Fruit fly (Drosophila melanogaster): ENCODE measurements around the gene MED30.

The MED30 gene

dm6 chr3L:611639-612611 lies 42.0 kb downstream of the MED30 start (continued):
- peak; percentile 78 for TF ChIP-seq Hmr (GFP tag; optimal IDR thresholded peaks at IDR 0.05)
- peak; percentile 39 for TF ChIP-seq CG16863 (GFP tag; optimal IDR thresholded peaks at IDR 0.05)
- TF ChIP-seq pfk (GFP tag; optimal IDR thresholded peaks at IDR 0.05) = peak; percentile 24
- TF ChIP-seq Usf (GFP tag; optimal IDR thresholded peaks at IDR 0.05) = peak; percentile 53
- TF ChIP-seq pros (GFP tag; optimal IDR thresholded peaks at IDR 0.05) = no peak
- peak; percentile 79 for TF ChIP-seq CG32772 (GFP tag; IDR thresholded peaks at IDR 0.05)
- TF ChIP-seq CG4617 (GFP tag; optimal IDR thresholded peaks at IDR 0.05; ENCODE audit: borderline replicate concordance) = peak; percentile 32
- no peak for TF ChIP-seq Tbp (GFP tag; optimal IDR thresholded peaks at IDR 0.05)
- peak; percentile 71 for TF ChIP-seq Oli (tag; optimal IDR thresholded peaks at IDR 0.05)
- TF ChIP-seq CG4730 (GFP tag; IDR thresholded peaks at IDR 0.05) = peak; percentile 61
- no peak for TF ChIP-seq jigr1 (GFP tag; IDR thresholded peaks at IDR 0.05)
- TF ChIP-seq gsb (GFP tag; IDR thresholded peaks at IDR 0.05) = peak; percentile 76
- TF ChIP-seq Nf-YC (tag; optimal IDR thresholded peaks at IDR 0.05) = peak; percentile 70
- no peak for TF ChIP-seq hth (optimal IDR thresholded peaks at IDR 0.05)
- TF ChIP-seq grn (GFP tag; optimal IDR thresholded peaks at IDR 0.05) = no peak
- peak; percentile 32 for TF ChIP-seq CG10267 (tag; optimal IDR thresholded peaks at IDR 0.05)
- TF ChIP-seq CG17912 (GFP tag; optimal IDR thresholded peaks at IDR 0.05) = peak; percentile 84
- TF ChIP-seq CrebB (tag; optimal IDR thresholded peaks at IDR 0.05) = peak; percentile 60
- peak; percentile 73 for TF ChIP-seq Dip3 (GFP tag; optimal IDR thresholded peaks at IDR 0.05)
- TF ChIP-seq CG8281 (tag; optimal IDR thresholded peaks at IDR 0.05) = peak; percentile 36
- TF ChIP-seq usp (GFP tag; optimal IDR thresholded peaks at IDR 0.05) = no peak
- TF ChIP-seq D (optimal IDR thresholded peaks at IDR 0.05) = no peak
- TF ChIP-seq D (GFP tag; optimal IDR thresholded peaks at IDR 0.05) = peak; percentile 47
- TF ChIP-seq Hr39 (optimal IDR thresholded peaks at IDR 0.05) = no peak
- TF ChIP-seq wor (GFP tag; IDR thresholded peaks at IDR 0.05) = 0 out of 2 replicates have a peak, but pooled peaks have one; percentile 18
- TF ChIP-seq H2.0 (GFP tag; IDR thresholded peaks at IDR 0.05) = peak; percentile 55; the same call in 1 of the 2 replicates
- TF ChIP-seq Xrp1 (GFP tag; IDR thresholded peaks at IDR 0.05) = peak; percentile 51; the same call in 1 of the 2 replicates
- peak; percentile 80 for TF ChIP-seq CG14014 (GFP tag; IDR thresholded peaks at IDR 0.05)
- peak; percentile 32 for TF ChIP-seq CG15696 (tag; optimal IDR thresholded peaks at IDR 0.05)
- TF ChIP-seq fd102C (GFP tag; optimal IDR thresholded peaks at IDR 0.05) = peak; percentile 11
- peak; percentile 70 for TF ChIP-seq her (GFP tag; optimal IDR thresholded peaks at IDR 0.05)
- no peak for TF ChIP-seq abd-A (tag; optimal IDR thresholded peaks at IDR 0.05)
- TF ChIP-seq CG31224 (GFP tag; IDR thresholded peaks at IDR 0.05) = peak; percentile 69
- TF ChIP-seq gt (GFP tag; IDR thresholded peaks at IDR 0.05) = peak; percentile 47; the same call in 1 of the 2 replicates
- TF ChIP-seq Taf1 (GFP tag; IDR thresholded peaks at IDR 0.05) = peak; percentile 48; the same call in 1 of the 2 replicates
- peak; percentile 27 for TF ChIP-seq Six4 (GFP tag; optimal IDR thresholded peaks at IDR 0.05)
- no peak for TF ChIP-seq Trl (optimal IDR thresholded peaks at IDR 0.05)
- TF ChIP-seq Trl (GFP tag; optimal IDR thresholded peaks at IDR 0.05) = peak; percentile 52
- TF ChIP-seq CG10565 (GFP tag; optimal IDR thresholded peaks at IDR 0.05) = no peak
- peak; percentile 51 for TF ChIP-seq cwo (GFP tag; optimal IDR thresholded peaks at IDR 0.05)
- peak; percentile 89 for TF ChIP-seq CG11456 (GFP tag; IDR thresholded peaks at IDR 0.05)
- TF ChIP-seq CG11504 (tag; optimal IDR thresholded peaks at IDR 0.05) = peak; percentile 65
- TF ChIP-seq CG2129 (GFP tag; IDR thresholded peaks at IDR 0.05; ENCODE audit: partially characterized antibody) = no peak
- TF ChIP-seq Abd-B (GFP tag; optimal IDR thresholded peaks at IDR 0.05) = peak; percentile 61
- TF ChIP-seq CG2120 (GFP tag; optimal IDR thresholded peaks at IDR 0.05) = peak; percentile 75
- TF ChIP-seq Adf1 (GFP tag; IDR thresholded peaks at IDR 0.05) = no peak
- peak; percentile 10 for TF ChIP-seq zf30C (GFP tag; optimal IDR thresholded peaks at IDR 0.05)
- peak; percentile 96 for TF ChIP-seq Ets65A (GFP tag)
- peak; percentile 82 for TF ChIP-seq CG9932 (GFP tag; IDR thresholded peaks at IDR 0.05)
- peak; percentile 18 for TF ChIP-seq CG8359 (GFP tag; optimal IDR thresholded peaks at IDR 0.05; ENCODE audit: borderline replicate concordance)

Measured in whole organism, embryonic.